Fruit fly (Drosophila melanogaster) whole organism, embryonic: Measurements from ENCODE around the gene CG3604.

Experiments used
- Asciz ChIP-seq: fragments of 200-800 bp; sonication (Bioruptor generic); optimal IDR thresholded peaks from 2 replicates; lab custom pipeline; 2017; ENCODE audit warnings: missing biosample characterization, mild to moderate bottlenecking, missing genetic modification characterization, missing genetic modification reagents
- CG10274 ChIP-seq: fragments of 200-800 bp; sonication (Bioruptor generic); optimal IDR thresholded peaks from 3 replicates; lab custom pipeline; 2017; ENCODE audit warnings: missing biosample characterization, mild to moderate bottlenecking, missing genetic modification characterization
- CG10321 ChIP-seq: fragments of 200-800 bp; sonication (Bioruptor generic); IDR thresholded peaks from 2 replicates; pipeline ENCODE4 v1.3.6; 2022; ENCODE audit warnings: missing biosample characterization, missing genetic modification characterization
- CG11504 ChIP-seq: fragments of 200-800 bp; sonication (Bioruptor generic); optimal IDR thresholded peaks from 3 replicates; lab custom pipeline; 2019; ENCODE audit warnings: missing biosample characterization, mild to moderate bottlenecking, missing genetic modification characterization, moderate library complexity
- CG13296 ChIP-seq: fragments of 200-800 bp; sonication (Bioruptor generic); optimal IDR thresholded peaks from 3 replicates; lab custom pipeline; 2018; ENCODE audit warnings: missing biosample characterization, mild to moderate bottlenecking, missing genetic modification characterization
- CG13424 ChIP-seq: fragments of 200-800 bp; sonication (Bioruptor generic); optimal IDR thresholded peaks from 2 replicates; lab custom pipeline; 2019; ENCODE audit warnings: missing biosample characterization, mild to moderate bottlenecking, missing genetic modification characterization, moderate library complexity
- CG15269 ChIP-seq: fragments of 200-800 bp; sonication (Bioruptor generic); optimal IDR thresholded peaks from 2 replicates; lab custom pipeline; 2018; ENCODE audit warnings: missing biosample characterization, mild to moderate bottlenecking, missing genetic modification characterization, moderate library complexity
- CG17328 ChIP-seq: fragments of 200-800 bp; sonication (Bioruptor generic); IDR thresholded peaks from 2 replicates; pipeline ENCODE4 v1.3.6; 2022; ENCODE audit warnings: missing biosample characterization, missing genetic modification characterization
- CG17361 ChIP-seq: fragments of 200-800 bp; sonication (Bioruptor generic); IDR thresholded peaks from 3 replicates; pipeline ENCODE4 v1.3.6; 2022; ENCODE audit warnings: missing biosample characterization, missing genetic modification characterization
- CG17612 ChIP-seq: fragments of 200-800 bp; sonication (Bioruptor generic); IDR thresholded peaks from 2 replicates; pipeline ENCODE4 v1.3.6; 2022; ENCODE audit warnings: missing biosample characterization, missing genetic modification characterization
- CG2120 ChIP-seq: fragments of 200-800 bp; sonication (Bioruptor generic); optimal IDR thresholded peaks from 3 replicates; lab custom pipeline; 2016; ENCODE audit warnings: missing biosample characterization, missing genetic modification characterization
- CG2678 ChIP-seq: fragments of 200-800 bp; sonication (Bioruptor generic); optimal IDR thresholded peaks from 3 replicates; lab custom pipeline; 2019; ENCODE audit warnings: missing biosample characterization, mild to moderate bottlenecking, missing genetic modification characterization, moderate library complexity
- CG3281 ChIP-seq: fragments of 200-800 bp; sonication (Bioruptor generic); optimal IDR thresholded peaks from 3 replicates; lab custom pipeline; 2017; ENCODE audit warnings: missing biosample characterization, mild to moderate bottlenecking, missing genetic modification characterization
- CG34224 ChIP-seq: fragments of 200-800 bp; sonication (Bioruptor generic); IDR thresholded peaks from 3 replicates; pipeline ENCODE4 v1.3.6; 2022; ENCODE audit warnings: missing biosample characterization, missing genetic modification characterization; ENCODE audit not compliant: partially characterized antibody
- CG42726 ChIP-seq: fragments of 200-800 bp; sonication (Bioruptor generic); IDR thresholded peaks from 2 replicates; pipeline ENCODE4 v1.3.6; 2022; ENCODE audit warnings: missing biosample characterization, missing genetic modification characterization; ENCODE audit not compliant: partially characterized antibody
- CG7839 ChIP-seq: fragments of 200-800 bp; sonication (Bioruptor generic); optimal IDR thresholded peaks from 3 replicates; lab custom pipeline; 2018; ENCODE audit warnings: missing biosample characterization, mild to moderate bottlenecking, missing genetic modification characterization, moderate library complexity
- CG8290 ChIP-seq, 3 experiments: fragments of 200-800 bp; sonication (Bioruptor generic); optimal IDR thresholded peaks; 2 replicates each; lab custom pipeline; 2016 to 2019; ENCODE audit warnings: missing biosample characterization in 3 of 3, missing genetic modification characterization in 3 of 3, mild to moderate bottlenecking in 2 of 3, moderate library complexity in 1 of 3
- D19B ChIP-seq: fragments of 200-800 bp; sonication (Bioruptor generic); optimal IDR thresholded peaks from 2 replicates; lab custom pipeline; 2017; ENCODE audit warnings: missing biosample characterization, mild to moderate bottlenecking, missing genetic modification characterization
- Eip74EF ChIP-seq, 2 experiments: fragments of 200-800 bp in 1 of 2; fragments of >200 bp in 1 of 2; sonication (Bioruptor generic) in 1 of 2; optimal IDR thresholded peaks; 2 replicates each; lab custom pipeline; 2017 to 2019; ENCODE audit warnings: missing biosample characterization in 2 of 2, missing genetic modification characterization in 2 of 2, mild to moderate bottlenecking in 1 of 2, moderate library complexity in 1 of 2
- Fer1 ChIP-seq: fragments of 200-800 bp; sonication (Bioruptor generic); optimal IDR thresholded peaks from 2 replicates; lab custom pipeline; 2017; ENCODE audit warnings: missing biosample characterization, mild to moderate bottlenecking, missing genetic modification characterization
- Hr51 ChIP-seq, 2 experiments: fragments of 200-800 bp; sonication (Bioruptor generic); optimal IDR thresholded peaks; 2 replicates in 1 of 2; 3 replicates in 1 of 2; lab custom pipeline; 2016 to 2018; ENCODE audit warnings: missing biosample characterization in 2 of 2, missing genetic modification characterization in 2 of 2, mild to moderate bottlenecking in 1 of 2, moderate library complexity in 1 of 2
- Med ChIP-seq: fragments of 200-800 bp; sonication (Bioruptor generic); peaks from one replicate; lab custom pipeline; 2016; ENCODE audit warnings: missing biosample characterization, missing genetic modification characterization, mild to moderate bottlenecking, inconsistent platforms, moderate library complexity
- Meics ChIP-seq: fragments of 200-800 bp; sonication (Bioruptor generic); optimal IDR thresholded peaks from 2 replicates; lab custom pipeline; 2017; ENCODE audit warnings: missing biosample characterization, mild to moderate bottlenecking, missing genetic modification characterization
- Oli ChIP-seq: fragments of 200-800 bp; sonication (Bioruptor generic); optimal IDR thresholded peaks from 2 replicates; lab custom pipeline; 2018; ENCODE audit warnings: missing biosample characterization, mild to moderate bottlenecking, missing genetic modification characterization, moderate library complexity
- PHDP ChIP-seq: fragments of 200-800 bp; sonication (Bioruptor generic); optimal IDR thresholded peaks from 3 replicates; lab custom pipeline; 2018; ENCODE audit warnings: missing biosample characterization, mild to moderate bottlenecking, missing genetic modification characterization, moderate library complexity
- Ravus ChIP-seq: fragments of 200-800 bp; sonication (Bioruptor generic); IDR thresholded peaks from 2 replicates; pipeline ENCODE4 v1.3.6; 2022; ENCODE audit warnings: missing biosample characterization, missing genetic modification characterization
- Sox102F ChIP-seq: fragments of 200-800 bp; sonication (Bioruptor generic); optimal IDR thresholded peaks from 2 replicates; lab custom pipeline; 2018; ENCODE audit warnings: missing biosample characterization, mild to moderate bottlenecking, missing genetic modification characterization, moderate library complexity
- Xbp1 ChIP-seq: fragments of 200-800 bp; sonication (Bioruptor generic); optimal IDR thresholded peaks from 3 replicates; lab custom pipeline; 2016; ENCODE audit warnings: missing biosample characterization, mild to moderate bottlenecking, missing genetic modification characterization
- abd-A ChIP-seq: fragments of 200-800 bp; sonication (Bioruptor generic); optimal IDR thresholded peaks from 3 replicates; lab custom pipeline; 2019; ENCODE audit warnings: missing biosample characterization, mild to moderate bottlenecking, missing genetic modification characterization, moderate library complexity
- bigmax ChIP-seq: fragments of 200-800 bp; sonication (Bioruptor generic); optimal IDR thresholded peaks from 2 replicates; lab custom pipeline; 2018; ENCODE audit warnings: missing biosample characterization, mild to moderate bottlenecking, missing genetic modification characterization
- caup ChIP-seq: fragments of 200-800 bp; sonication (Bioruptor generic); optimal IDR thresholded peaks from 3 replicates; lab custom pipeline; 2017; ENCODE audit warnings: missing biosample characterization, mild to moderate bottlenecking, missing genetic modification characterization, moderate library complexity; ENCODE audit not compliant: severe bottlenecking
- ci ChIP-seq: fragments of 200-800 bp; sonication (Bioruptor generic); IDR thresholded peaks from 3 replicates; pipeline ENCODE4 v1.3.6; 2022; ENCODE audit warnings: missing biosample characterization, missing genetic modification characterization
- cwo ChIP-seq: fragments of 200-800 bp; sonication (Bioruptor generic); optimal IDR thresholded peaks from 3 replicates; lab custom pipeline; 2017; ENCODE audit warnings: missing biosample characterization, missing genetic modification characterization, mild to moderate bottlenecking, moderate library complexity, missing genetic modification reagents
- dmrt99B ChIP-seq: fragments of 200-800 bp; sonication (Bioruptor generic); optimal IDR thresholded peaks from 2 replicates; lab custom pipeline; 2018; ENCODE audit warnings: missing biosample characterization, mild to moderate bottlenecking, missing genetic modification characterization, moderate library complexity
- gem ChIP-seq: fragments of 200-800 bp; sonication (Bioruptor generic); optimal IDR thresholded peaks from 2 replicates; lab custom pipeline; 2019; ENCODE audit warnings: missing biosample characterization, mild to moderate bottlenecking, missing genetic modification characterization, moderate library complexity
- grau ChIP-seq: fragments of 200-800 bp; optimal IDR thresholded peaks from 3 replicates; lab custom pipeline; 2019; ENCODE audit warnings: missing biosample characterization, mild to moderate bottlenecking, missing genetic modification characterization, moderate library complexity
- gsb ChIP-seq: fragments of 200-800 bp; sonication (Bioruptor generic); IDR thresholded peaks from 2 replicates; pipeline ENCODE4 v1.3.6; 2022; ENCODE audit warnings: missing biosample characterization, missing genetic modification characterization
- her ChIP-seq: fragments of 200-800 bp; sonication (Bioruptor generic); optimal IDR thresholded peaks from 2 replicates; lab custom pipeline; 2016; ENCODE audit warnings: missing biosample characterization, missing genetic modification characterization
- ind ChIP-seq: fragments of 200-800 bp; sonication (Bioruptor generic); optimal IDR thresholded peaks from 3 replicates; lab custom pipeline; 2016; ENCODE audit warnings: missing biosample characterization, missing genetic modification characterization
- kay ChIP-seq: fragments of 200-800 bp; sonication (Bioruptor generic); optimal IDR thresholded peaks from 2 replicates; lab custom pipeline; 2016; ENCODE audit warnings: missing biosample characterization, missing genetic modification characterization
- lab ChIP-seq: fragments of 200-800 bp; sonication (Bioruptor generic); optimal IDR thresholded peaks from 3 replicates; lab custom pipeline; 2017; ENCODE audit warnings: missing biosample characterization, missing genetic modification characterization, mild to moderate bottlenecking, moderate library complexity, missing genetic modification reagents
- lmd ChIP-seq: fragments of 200-800 bp; sonication (Bioruptor generic); IDR thresholded peaks from 2 replicates; pipeline ENCODE4 v1.3.6; 2022; ENCODE audit warnings: missing biosample characterization, missing genetic modification characterization
- pnt ChIP-seq: fragments of 200-800 bp; sonication (Bioruptor generic); optimal IDR thresholded peaks from 3 replicates; lab custom pipeline; 2016; ENCODE audit warnings: missing biosample characterization, missing genetic modification characterization
- scrt ChIP-seq: fragments of 200-800 bp; sonication (Bioruptor generic); optimal IDR thresholded peaks from 2 replicates; lab custom pipeline; 2018; ENCODE audit warnings: missing biosample characterization, mild to moderate bottlenecking, missing genetic modification characterization, moderate library complexity
- slou ChIP-seq: fragments of 200-800 bp; sonication (Bioruptor generic); optimal IDR thresholded peaks from 3 replicates; lab custom pipeline; 2016; ENCODE audit warnings: missing biosample characterization, missing genetic modification characterization
- vfl ChIP-seq: fragments of 200-800 bp; sonication (Bioruptor generic); optimal IDR thresholded peaks from 2 replicates; lab custom pipeline; 2016; ENCODE audit warnings: missing biosample characterization, missing genetic modification characterization
- zf30C ChIP-seq: fragments of 200-800 bp; sonication (Bioruptor generic); optimal IDR thresholded peaks from 3 replicates; lab custom pipeline; 2018; ENCODE audit warnings: missing biosample characterization, mild to moderate bottlenecking, missing genetic modification characterization

CG3604 gene

dm6 chr2L:3697772-3698171 is at the start of gene CG3604:
TSS of gene CG3604 (minus strand) at chr2L:3697872.
- TF ChIP-seq gsb (no peak), Eip74EF (GFP tag; optimal IDR thresholded peaks at IDR 0.05; lab: Kevin White, UChicago) (peak in 1 of 2 experiments; percentile 14), Ravus (no peak)

- TF ChIP-seq Sox102F (peak; percentile 29), her (no peak), CG10274 (no peak), slou (peak; percentile 3), dmrt99B (tag; lab: Kevin White, UChicago) (peak; percentile 40), Oli (peak; percentile 35), D19B (GFP tag; lab: Kevin White, UChicago) (no peak), vfl (GFP tag; lab: Kevin White, UChicago) (no peak), Hr51 (GFP tag; optimal IDR thresholded peaks at IDR 0.05; lab: Kevin White, UChicago) (peak in 1 of 2 experiments; percentile 33), CG15269 (tag; lab: Kevin White, UChicago) (peak; percentile 29), Meics (peak; percentile 37), scrt (no peak), CG11504 (peak; percentile 51), Asciz (GFP tag; lab: Kevin White, UChicago) (peak; percentile 12), CG3281 (GFP tag; lab: Kevin White, UChicago) (peak; percentile 31), lab (peak; percentile 62), grau (tag; lab: Kevin White, UChicago) (peak; percentile 46), CG10321 (GFP tag; lab: Robert Waterston, UW) (no peak), caup (GFP tag; lab: Kevin White, UChicago) (peak; percentile 2), zf30C (GFP tag; lab: Kevin White, UChicago) (peak; percentile 66), CG8290 (GFP tag; optimal IDR thresholded peaks at IDR 0.05; lab: Kevin White, UChicago) (no peak), CG8290 (tag; optimal IDR thresholded peaks at IDR 0.05; lab: Kevin White, UChicago) (peak in 1 of 2 experiments; percentile 18), CG42726 (GFP tag; lab: Robert Waterston, UW) (no peak), CG17361 (GFP tag; lab: Robert Waterston, UW) (no peak), Fer1 (GFP tag; lab: Kevin White, UChicago) (peak; percentile 39), abd-A (peak; percentile 25), CG7839 (tag; lab: Kevin White, UChicago) (peak; percentile 46), CG13296 (GFP tag; lab: Kevin White, UChicago) (peak; percentile 3), gem (peak; percentile 42), CG13424 (tag; lab: Kevin White, UChicago) (peak; percentile 19), ind (GFP tag; lab: Kevin White, UChicago) (no peak), CG2678 (tag; lab: Kevin White, UChicago) (peak; percentile 62), cwo (GFP tag; lab: Kevin White, UChicago) (peak; percentile 12), CG17612 (GFP tag; lab: Robert Waterston, UW) (no peak), pnt (no peak), CG34224 (GFP tag; lab: Robert Waterston, UW) (no peak), CG2120 (GFP tag; lab: Kevin White, UChicago) (peak; percentile 50), lmd (GFP tag; lab: Robert Waterston, UW) (peak; percentile 11; the same call in 1 of the 2 replicates), PHDP (tag; lab: Kevin White, UChicago) (peak; percentile 23), CG17328 (no peak), kay (GFP tag; lab: Kevin White, UChicago) (no peak), ci (no peak), bigmax (GFP tag; lab: Kevin White, UChicago) (no peak), Med (GFP tag; lab: Kevin White, UChicago) (peak; percentile 75), Xbp1 (GFP tag; lab: Kevin White, UChicago) (peak; percentile 17)
Observed at dm6 chr2L:3740443-3740842, 42.8 kb upstream of the CG3604 start.
